Fruit fly (Drosophila melanogaster) whole organism, embryonic: ENCODE results near the gene CG13360.

Experiments
- ATbp ChIP-seq: fragments of 200-800 bp; sonication (Bioruptor generic); optimal IDR thresholded peaks from 2 replicates; lab custom pipeline; 2017; ENCODE audit warnings: missing biosample characterization, mild to moderate bottlenecking, missing genetic modification characterization, missing genetic modification reagents
- BtbVII ChIP-seq: fragments of 200-800 bp; sonication (Bioruptor generic); optimal IDR thresholded peaks from 3 replicates; lab custom pipeline; 2017; ENCODE audit warnings: missing biosample characterization, mild to moderate bottlenecking, missing genetic modification characterization
- CG10366 ChIP-seq: fragments of 200-800 bp; sonication (Bioruptor generic); IDR thresholded peaks from 2 replicates; pipeline ENCODE4 v1.3.6; 2022; ENCODE audit warnings: missing biosample characterization, missing genetic modification characterization
- CG12769 ChIP-seq: fragments of 200-800 bp; sonication (Bioruptor generic); optimal IDR thresholded peaks from 2 replicates; lab custom pipeline; 2019; ENCODE audit warnings: missing biosample characterization, mild to moderate bottlenecking, missing genetic modification characterization, moderate library complexity
- CG13894 ChIP-seq: fragments of 200-800 bp; sonication (Bioruptor generic); optimal IDR thresholded peaks from 3 replicates; lab custom pipeline; 2018; ENCODE audit warnings: missing biosample characterization, mild to moderate bottlenecking, missing genetic modification characterization, moderate library complexity
- CG15269 ChIP-seq: fragments of 200-800 bp; sonication (Bioruptor generic); optimal IDR thresholded peaks from 2 replicates; lab custom pipeline; 2018; ENCODE audit warnings: missing biosample characterization, mild to moderate bottlenecking, missing genetic modification characterization, moderate library complexity
- CG1603 ChIP-seq: fragments of 200-800 bp; sonication (Bioruptor generic); optimal IDR thresholded peaks from 2 replicates; lab custom pipeline; 2019; ENCODE audit warnings: missing biosample characterization, mild to moderate bottlenecking, missing genetic modification characterization, moderate library complexity
- CG17361 ChIP-seq: fragments of 200-800 bp; sonication (Bioruptor generic); IDR thresholded peaks from 3 replicates; pipeline ENCODE4 v1.3.6; 2022; ENCODE audit warnings: missing biosample characterization, missing genetic modification characterization
- CG18262 ChIP-seq: fragments of 200-800 bp; optimal IDR thresholded peaks from 3 replicates; lab custom pipeline; 2019; ENCODE audit warnings: missing biosample characterization, mild to moderate bottlenecking, missing genetic modification characterization, moderate library complexity
- CG2116 ChIP-seq: fragments of 200-800 bp; sonication (Bioruptor generic); optimal IDR thresholded peaks from 3 replicates; lab custom pipeline; 2018; ENCODE audit warnings: missing biosample characterization, mild to moderate bottlenecking, missing genetic modification characterization
- CG30403 ChIP-seq: fragments of 200-800 bp; sonication (Bioruptor generic); optimal IDR thresholded peaks from 3 replicates; lab custom pipeline; 2016; ENCODE audit warnings: missing biosample characterization, missing genetic modification characterization
- CG32532 ChIP-seq: fragments of 200-800 bp; sonication (Bioruptor generic); IDR thresholded peaks from 2 replicates; pipeline ENCODE4 v1.3.6; 2022; ENCODE audit warnings: missing biosample characterization, missing genetic modification characterization
- CG4282 ChIP-seq: fragments of 200-800 bp; sonication (Bioruptor generic); optimal IDR thresholded peaks from 2 replicates; lab custom pipeline; 2016; ENCODE audit warnings: missing biosample characterization, missing genetic modification characterization
- CG6813 ChIP-seq: fragments of 200-800 bp; sonication (Bioruptor generic); optimal IDR thresholded peaks from 2 replicates; lab custom pipeline; 2017; ENCODE audit warnings: missing biosample characterization, missing genetic modification characterization, mild to moderate bottlenecking, moderate library complexity, missing genetic modification reagents
- CG8089 ChIP-seq: fragments of 200-800 bp; sonication (Bioruptor generic); optimal IDR thresholded peaks from 3 replicates; lab custom pipeline; 2016; ENCODE audit warnings: missing biosample characterization, missing genetic modification characterization
- CG9437 ChIP-seq: fragments of 200-800 bp; sonication (Bioruptor generic); optimal IDR thresholded peaks from 2 replicates; lab custom pipeline; 2018; ENCODE audit warnings: missing biosample characterization, mild to moderate bottlenecking, missing genetic modification characterization
- Chrac-16 ChIP-seq: fragments of 200-800 bp; sonication (Bioruptor generic); optimal IDR thresholded peaks from 3 replicates; lab custom pipeline; 2016; ENCODE audit warnings: missing biosample characterization, missing genetic modification characterization
- CoRest ChIP-seq: fragments of 200-800 bp; sonication (Bioruptor generic); optimal IDR thresholded peaks from 3 replicates; lab custom pipeline; 2018; ENCODE audit warnings: missing biosample characterization, mild to moderate bottlenecking, missing genetic modification characterization, moderate library complexity
- Dek ChIP-seq: fragments of 200-800 bp; sonication (Bioruptor generic); optimal IDR thresholded peaks from 3 replicates; lab custom pipeline; 2019; ENCODE audit warnings: missing biosample characterization, mild to moderate bottlenecking, missing genetic modification characterization, moderate library complexity
- HLH4C ChIP-seq: fragments of 200-800 bp; sonication (Bioruptor generic); IDR thresholded peaks from 3 replicates; pipeline ENCODE4 v1.3.6; 2022; ENCODE audit warnings: missing biosample characterization, missing genetic modification characterization; ENCODE audit not compliant: partially characterized antibody
- Lhr ChIP-seq: fragments of 200-800 bp; sonication (Bioruptor generic); optimal IDR thresholded peaks from 3 replicates; lab custom pipeline; 2017; ENCODE audit warnings: mild to moderate bottlenecking, missing biosample characterization, missing genetic modification reagents, missing genetic modification characterization
- NC2β ChIP-seq: fragments of 200-800 bp; sonication (Bioruptor generic); optimal IDR thresholded peaks from 2 replicates; lab custom pipeline; 2016; ENCODE audit warnings: missing biosample characterization, missing genetic modification characterization
- Nf-YB ChIP-seq: fragments of 200-800 bp; sonication (Bioruptor generic); optimal IDR thresholded peaks from 3 replicates; lab custom pipeline; 2019; ENCODE audit warnings: missing biosample characterization, mild to moderate bottlenecking, missing genetic modification characterization, moderate library complexity
- Ptx1 ChIP-seq: fragments of 200-800 bp; sonication (Bioruptor generic); IDR thresholded peaks from 2 replicates; pipeline ENCODE4 v1.3.6; 2022; ENCODE audit warnings: missing biosample characterization, missing genetic modification characterization
- Sry-δ ChIP-seq: fragments of 200-800 bp; sonication (Bioruptor generic); optimal IDR thresholded peaks from 2 replicates; lab custom pipeline; 2016; ENCODE audit warnings: missing biosample characterization, missing genetic modification characterization
- Trl ChIP-seq, 3 experiments: fragments of >200 bp in 2 of 3; fragments of 200-800 bp in 1 of 3; sonication (Bioruptor generic) in 1 of 3; optimal IDR thresholded peaks; 2 replicates in 1 of 3; 3 replicates in 2 of 3; lab custom pipeline; 2016 to 2017; ENCODE audit warnings: missing biosample characterization in 1 of 3, missing genetic modification characterization in 1 of 3
- amos ChIP-seq: fragments of 200-800 bp; sonication (Bioruptor generic); IDR thresholded peaks from 2 replicates; pipeline ENCODE4 v1.3.6; 2022; ENCODE audit warnings: missing biosample characterization, missing genetic modification characterization; ENCODE audit not compliant: partially characterized antibody
- ara ChIP-seq: fragments of 200-800 bp; sonication (Bioruptor generic); IDR thresholded peaks from 2 replicates; pipeline ENCODE4 v1.3.6; 2022; ENCODE audit warnings: missing biosample characterization, missing genetic modification characterization
- ato ChIP-seq: fragments of 200-800 bp; sonication (Bioruptor generic); IDR thresholded peaks from 2 replicates; pipeline ENCODE4 v1.3.6; 2022; ENCODE audit warnings: missing biosample characterization, missing genetic modification characterization; ENCODE audit not compliant: partially characterized antibody
- bbx ChIP-seq: fragments of 200-800 bp; sonication (Bioruptor generic); IDR thresholded peaks from 2 replicates; pipeline ENCODE4 v1.3.6; 2022; ENCODE audit warnings: missing biosample characterization, missing genetic modification characterization; ENCODE audit not compliant: partially characterized antibody
- br ChIP-seq: fragments of >200 bp; optimal IDR thresholded peaks from 2 replicates; lab custom pipeline; 2017
- chn ChIP-seq: fragments of 200-800 bp; sonication (Bioruptor generic); optimal IDR thresholded peaks from 2 replicates; lab custom pipeline; 2016; ENCODE audit warnings: missing biosample characterization, missing genetic modification characterization
- dan ChIP-seq: fragments of 200-800 bp; sonication (Bioruptor generic); IDR thresholded peaks from 2 replicates; pipeline ENCODE4 v1.3.6; 2022; ENCODE audit warnings: missing biosample characterization, missing genetic modification characterization
- exex ChIP-seq: fragments of 200-800 bp; sonication (Bioruptor generic); optimal IDR thresholded peaks from 4 replicates; lab custom pipeline; 2018; ENCODE audit warnings: missing biosample characterization, mild to moderate bottlenecking, missing genetic modification characterization, moderate library complexity
- eyg ChIP-seq: fragments of 200-800 bp; sonication (Bioruptor generic); optimal IDR thresholded peaks from 3 replicates; lab custom pipeline; 2016; ENCODE audit warnings: missing biosample characterization, missing genetic modification characterization
- fru ChIP-seq: fragments of >200 bp; optimal IDR thresholded peaks from 2 replicates; lab custom pipeline; 2017
- gem ChIP-seq: fragments of 200-800 bp; sonication (Bioruptor generic); optimal IDR thresholded peaks from 2 replicates; lab custom pipeline; 2019; ENCODE audit warnings: missing biosample characterization, mild to moderate bottlenecking, missing genetic modification characterization, moderate library complexity
- gfzf ChIP-seq: fragments of 200-800 bp; sonication (Bioruptor generic); optimal IDR thresholded peaks from 2 replicates; lab custom pipeline; 2016; ENCODE audit warnings: missing biosample characterization, mild to moderate bottlenecking, missing genetic modification characterization, moderate library complexity
- gt ChIP-seq: fragments of 200-800 bp; sonication (Bioruptor generic); IDR thresholded peaks from 2 replicates; pipeline ENCODE4 v1.3.6; 2022; ENCODE audit warnings: missing biosample characterization, missing genetic modification characterization
- inv ChIP-seq: fragments of 200-800 bp; sonication (Bioruptor generic); IDR thresholded peaks from 2 replicates; pipeline ENCODE4 v1.3.6; 2022; ENCODE audit warnings: missing biosample characterization, missing genetic modification characterization; ENCODE audit not compliant: partially characterized antibody
- jumu ChIP-seq: fragments of 200-800 bp; sonication (Bioruptor generic); optimal IDR thresholded peaks from 3 replicates; lab custom pipeline; 2016; ENCODE audit warnings: missing biosample characterization, missing genetic modification characterization
- lbe ChIP-seq: fragments of 200-800 bp; sonication (Bioruptor generic); optimal IDR thresholded peaks from 2 replicates; lab custom pipeline; 2016; ENCODE audit warnings: missing biosample characterization, mild to moderate bottlenecking, missing genetic modification characterization
- nmo ChIP-seq: fragments of 200-800 bp; sonication (Bioruptor generic); optimal IDR thresholded peaks from 2 replicates; lab custom pipeline; 2018; ENCODE audit warnings: missing biosample characterization, mild to moderate bottlenecking, missing genetic modification characterization, moderate library complexity
- nom ChIP-seq: fragments of 200-800 bp; sonication (Bioruptor generic); optimal IDR thresholded peaks from 2 replicates; lab custom pipeline; 2017; ENCODE audit warnings: missing biosample characterization, missing genetic modification characterization, mild to moderate bottlenecking, moderate library complexity, missing genetic modification reagents
- pb ChIP-seq: fragments of 200-800 bp; sonication (Bioruptor generic); optimal IDR thresholded peaks from 3 replicates; lab custom pipeline; 2016; ENCODE audit warnings: missing biosample characterization, missing genetic modification characterization
- phol ChIP-seq: fragments of 200-800 bp; sonication (Bioruptor generic); optimal IDR thresholded peaks from 3 replicates; lab custom pipeline; 2018; ENCODE audit warnings: missing biosample characterization, mild to moderate bottlenecking, missing genetic modification characterization, moderate library complexity
- prd ChIP-seq, 3 experiments: fragments of >200 bp in 2 of 3; fragments of 200-800 bp in 1 of 3; sonication (Bioruptor generic) in 1 of 3; optimal IDR thresholded peaks in 2 of 3; IDR thresholded peaks in 1 of 3; 2 replicates in 2 of 3; 3 replicates in 1 of 3; pipeline versions ENCODE4 v1.3.6 to Lab custom; 2017 to 2022; ENCODE audit warnings: missing biosample characterization in 1 of 3, missing genetic modification characterization in 1 of 3
- unc-4 ChIP-seq: fragments of 200-800 bp; sonication (Bioruptor generic); IDR thresholded peaks from 2 replicates; pipeline ENCODE4 v1.3.6; 2022; ENCODE audit warnings: missing biosample characterization, missing genetic modification characterization; ENCODE audit not compliant: partially characterized antibody
- wor ChIP-seq: fragments of 200-800 bp; sonication (Bioruptor generic); IDR thresholded peaks from 2 replicates; pipeline ENCODE4 v1.3.6; 2022; ENCODE audit warnings: missing biosample characterization, missing genetic modification characterization
- zen2 ChIP-seq: fragments of 200-800 bp; sonication (Bioruptor generic); IDR thresholded peaks from 3 replicates; pipeline ENCODE4 v1.3.6; 2022; ENCODE audit warnings: missing biosample characterization, missing genetic modification characterization; ENCODE audit not compliant: partially characterized antibody

Gene CG13360

DNA sequence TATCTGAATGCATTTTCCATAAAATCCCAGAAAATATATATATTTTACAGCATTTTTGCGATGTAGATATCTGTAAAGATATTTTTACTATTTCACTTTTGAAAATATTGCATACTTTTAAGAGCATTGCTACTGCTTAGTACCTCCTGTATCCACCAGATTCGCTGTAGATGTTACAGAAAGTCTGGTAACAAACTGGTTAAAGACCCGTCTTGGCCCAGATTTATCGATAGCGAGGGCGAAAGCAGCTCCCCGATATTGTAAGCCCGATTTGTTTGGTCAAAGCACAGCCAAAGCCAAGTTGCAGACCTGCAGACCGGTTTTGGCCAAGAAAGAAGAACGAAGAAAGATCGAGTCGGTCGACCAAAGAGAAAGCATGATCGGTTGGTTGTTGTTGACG is 5.4 kb downstream of the CG13360 start, which contains the start of gene tw (continued):
- TF ChIP-seq zen2 (peak; percentile 20; the same call in 1 of the 3 replicates), bbx (GFP tag; lab: Robert Waterston, UW) (peak; percentile 72), inv (GFP tag; lab: Robert Waterston, UW) (0 out of 2 replicates have a peak, but pooled peaks have one; percentile 6), amos (peak; percentile 57), Dek (tag; lab: Kevin White, UChicago) (no peak), CG1603 (tag; lab: Kevin White, UChicago) (peak; percentile 42), exex (tag; lab: Kevin White, UChicago) (no peak), CG2116 (GFP tag; lab: Kevin White, UChicago) (peak; percentile 88), wor (no peak), Sry-δ (GFP tag; lab: Kevin White, UChicago) (peak; percentile 7), gfzf (peak; percentile 4), CG13894 (tag; lab: Kevin White, UChicago) (peak; percentile 71), ATbp (GFP tag; lab: Kevin White, UChicago) (no peak), HLH4C (peak; percentile 29; the same call in 1 of the 3 replicates), Lhr (peak; percentile 13), CG10366 (GFP tag; lab: Robert Waterston, UW) (no peak), nmo (no peak), nom (no peak), fru (lab: Kevin White, UChicago) (no peak), unc-4 (peak; percentile 52), ato (GFP tag; lab: Robert Waterston, UW) (0 out of 2 replicates have a peak, but pooled peaks have one; percentile 34), CG12769 (tag; lab: Kevin White, UChicago) (peak; percentile 79), NC2β (GFP tag; lab: Kevin White, UChicago) (no peak)
- TF ChIP-seq, all 482 proteins: peak for 40

DNA sequence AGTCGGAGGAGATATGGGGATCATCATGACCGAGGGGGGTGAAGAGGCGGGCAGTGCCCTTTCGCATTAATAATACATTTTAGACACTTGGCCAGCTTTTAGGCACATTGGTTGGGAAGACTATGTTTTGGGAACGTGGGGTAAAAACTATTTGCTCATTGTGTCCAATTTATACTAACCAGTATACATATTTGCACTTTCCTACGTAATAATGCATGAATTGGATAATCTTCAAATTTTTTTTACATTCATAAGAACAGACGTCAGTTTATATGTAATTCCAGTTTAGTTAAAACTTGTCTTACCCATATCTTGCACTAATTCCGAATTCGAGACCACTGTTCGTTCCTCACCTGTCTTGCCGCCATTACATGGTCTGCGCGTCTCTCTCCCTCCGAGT is 10.5 kb downstream of the CG13360 start:
- peak; percentile 39 for TF ChIP-seq phol (tag; lab: Kevin White, UChicago)
- TF ChIP-seq CG8089 (GFP tag; lab: Kevin White, UChicago): no peak
- TF ChIP-seq CG4282: no peak
- no peak for TF ChIP-seq chn (GFP tag; lab: Kevin White, UChicago)
- peak; percentile 53 for TF ChIP-seq gem (tag; lab: Kevin White, UChicago)
- TF ChIP-seq BtbVII (GFP tag; lab: Kevin White, UChicago): no peak
- TF ChIP-seq CG17361 (GFP tag; lab: Robert Waterston, UW): 0 out of 3 replicates have a peak, but pooled peaks have one; percentile 24
- TF ChIP-seq nmo: peak; percentile 36
- no peak for TF ChIP-seq dan (GFP tag; lab: Robert Waterston, UW)
- no peak for TF ChIP-seq gt (GFP tag; lab: Robert Waterston, UW)
- peak; percentile 34; the same call in 1 of the 2 replicates for TF ChIP-seq ara
- TF ChIP-seq CG15269 (tag; lab: Kevin White, UChicago): peak; percentile 28
- TF ChIP-seq CG18262: peak; percentile 44
- TF ChIP-seq Nf-YB (GFP tag; lab: Kevin White, UChicago): peak; percentile 16
- TF ChIP-seq prd (optimal IDR thresholded peaks at IDR 0.05; lab: Kevin White, UChicago): no peak
- TF ChIP-seq prd (GFP tag; IDR thresholded peaks at IDR 0.05; lab: Robert Waterston, UW): no peak
- TF ChIP-seq eyg (GFP tag; lab: Kevin White, UChicago): no peak
- TF ChIP-seq Trl (optimal IDR thresholded peaks at IDR 0.05; lab: Kevin White, UChicago): no peak
- TF ChIP-seq Trl (GFP tag; optimal IDR thresholded peaks at IDR 0.05; lab: Kevin White, UChicago): no peak
- TF ChIP-seq pb (GFP tag; lab: Kevin White, UChicago): no peak
- peak; percentile 5 for TF ChIP-seq CG6813
- TF ChIP-seq br (lab: Kevin White, UChicago): no peak
- TF ChIP-seq CG32532 (GFP tag; lab: Robert Waterston, UW): no peak
- peak; percentile 37; the same call in 1 of the 2 replicates for TF ChIP-seq Ptx1 (GFP tag; lab: Robert Waterston, UW)
- TF ChIP-seq CG30403: peak; percentile 10
- TF ChIP-seq jumu (GFP tag; lab: Kevin White, UChicago): peak; percentile 20
- peak; percentile 19 for TF ChIP-seq CoRest
- TF ChIP-seq CG9437 (GFP tag; lab: Kevin White, UChicago): no peak
- peak; percentile 19 for TF ChIP-seq lbe (GFP tag; lab: Kevin White, UChicago)
- TF ChIP-seq Chrac-16 (GFP tag; lab: Kevin White, UChicago): peak; percentile 16
